Fruit fly (Drosophila melanogaster) whole organism, embryonic: ENCODE measurements around the gene CG13032.
A peak's percentile ranks its signal among the peaks of the same experiment; 100 is the strongest.

Source experiments
- CG10543 ChIP-seq: fragments of 200-800 bp; sonication (Bioruptor generic); optimal IDR thresholded peaks from 3 replicates; lab custom pipeline; 2017; ENCODE audit warnings: missing biosample characterization, mild to moderate bottlenecking, missing genetic modification characterization, moderate library complexity
- CG11696 ChIP-seq: fragments of 200-800 bp; sonication (Bioruptor generic); IDR thresholded peaks from 2 replicates; pipeline ENCODE4 v1.3.6; 2022; ENCODE audit warnings: missing biosample characterization, missing genetic modification characterization
- CG1233 ChIP-seq: fragments of 200-800 bp; sonication (Bioruptor generic); optimal IDR thresholded peaks from 4 replicates; lab custom pipeline; 2018; ENCODE audit warnings: missing biosample characterization, mild to moderate bottlenecking, missing genetic modification characterization
- CG13296 ChIP-seq: fragments of 200-800 bp; sonication (Bioruptor generic); optimal IDR thresholded peaks from 3 replicates; lab custom pipeline; 2018; ENCODE audit warnings: missing biosample characterization, mild to moderate bottlenecking, missing genetic modification characterization
- CG1602 ChIP-seq: fragments of 200-800 bp; sonication (Bioruptor generic); optimal IDR thresholded peaks from 3 replicates; lab custom pipeline; 2016; ENCODE audit warnings: missing biosample characterization, missing genetic modification characterization
- CG18011 ChIP-seq: fragments of 200-800 bp; sonication (Bioruptor generic); optimal IDR thresholded peaks from 2 replicates; lab custom pipeline; 2017; ENCODE audit warnings: missing biosample characterization, missing genetic modification characterization, mild to moderate bottlenecking, moderate library complexity, missing genotype
- CG18599 ChIP-seq: fragments of 200-800 bp; sonication (Bioruptor generic); optimal IDR thresholded peaks from 3 replicates; lab custom pipeline; 2017; ENCODE audit warnings: missing biosample characterization, missing genetic modification characterization, mild to moderate bottlenecking, moderate library complexity, missing genetic modification reagents
- CG2116 ChIP-seq: fragments of 200-800 bp; sonication (Bioruptor generic); optimal IDR thresholded peaks from 3 replicates; lab custom pipeline; 2018; ENCODE audit warnings: missing biosample characterization, mild to moderate bottlenecking, missing genetic modification characterization
- CG30403 ChIP-seq: fragments of 200-800 bp; sonication (Bioruptor generic); optimal IDR thresholded peaks from 3 replicates; lab custom pipeline; 2016; ENCODE audit warnings: missing biosample characterization, missing genetic modification characterization
- CG34224 ChIP-seq: fragments of 200-800 bp; sonication (Bioruptor generic); IDR thresholded peaks from 3 replicates; pipeline ENCODE4 v1.3.6; 2022; ENCODE audit warnings: missing biosample characterization, missing genetic modification characterization; ENCODE audit not compliant: partially characterized antibody
- CG4854 ChIP-seq: fragments of 200-800 bp; sonication (Bioruptor generic); optimal IDR thresholded peaks from 2 replicates; lab custom pipeline; 2016; ENCODE audit warnings: missing biosample characterization, missing genetic modification characterization, inconsistent platforms
- CG7357 ChIP-seq: fragments of 200-800 bp; sonication (Bioruptor generic); IDR thresholded peaks from 3 replicates; pipeline ENCODE4 v1.3.6; 2022; ENCODE audit warnings: missing biosample characterization, missing genetic modification characterization
- CG7745 ChIP-seq: fragments of 200-800 bp; sonication (Bioruptor generic); optimal IDR thresholded peaks from 2 replicates; lab custom pipeline; 2018; ENCODE audit warnings: missing biosample characterization, mild to moderate bottlenecking, missing genetic modification characterization, moderate library complexity
- CG7839 ChIP-seq: fragments of 200-800 bp; sonication (Bioruptor generic); optimal IDR thresholded peaks from 3 replicates; lab custom pipeline; 2018; ENCODE audit warnings: missing biosample characterization, mild to moderate bottlenecking, missing genetic modification characterization, moderate library complexity
- CG7963 ChIP-seq: fragments of 200-800 bp; sonication (Bioruptor generic); IDR thresholded peaks from 3 replicates; pipeline ENCODE4 v1.3.6; 2022; ENCODE audit warnings: missing biosample characterization, missing genetic modification characterization; ENCODE audit not compliant: partially characterized antibody
- CG8359 ChIP-seq: fragments of 200-800 bp; sonication (Bioruptor generic); optimal IDR thresholded peaks from 2 replicates; lab custom pipeline; 2017; ENCODE audit warnings: missing biosample characterization, mild to moderate bottlenecking, missing genetic modification characterization, borderline replicate concordance
- CG8924 ChIP-seq: fragments of 200-800 bp; optimal IDR thresholded peaks from 3 replicates; lab custom pipeline; 2019; ENCODE audit warnings: missing biosample characterization, mild to moderate bottlenecking, missing genetic modification characterization, moderate library complexity
- Dad ChIP-seq: fragments of 200-800 bp; sonication (Bioruptor generic); optimal IDR thresholded peaks from 3 replicates; lab custom pipeline; 2016; ENCODE audit warnings: missing biosample characterization, missing genetic modification characterization
- Max ChIP-seq: fragments of 200-800 bp; sonication (Bioruptor generic); optimal IDR thresholded peaks from 2 replicates; lab custom pipeline; 2016; ENCODE audit warnings: missing biosample characterization, mild to moderate bottlenecking, missing genetic modification characterization
- Med ChIP-seq: fragments of 200-800 bp; sonication (Bioruptor generic); peaks from one replicate; lab custom pipeline; 2016; ENCODE audit warnings: missing biosample characterization, missing genetic modification characterization, mild to moderate bottlenecking, inconsistent platforms, moderate library complexity
- NC2α ChIP-seq: fragments of 200-800 bp; sonication (Bioruptor generic); optimal IDR thresholded peaks from 2 replicates; lab custom pipeline; 2016; ENCODE audit warnings: missing biosample characterization, missing genetic modification characterization
- Nf-YB ChIP-seq: fragments of 200-800 bp; sonication (Bioruptor generic); optimal IDR thresholded peaks from 3 replicates; lab custom pipeline; 2019; ENCODE audit warnings: missing biosample characterization, mild to moderate bottlenecking, missing genetic modification characterization, moderate library complexity
- Nf-YC ChIP-seq: fragments of 200-800 bp; optimal IDR thresholded peaks from 3 replicates; lab custom pipeline; 2019; ENCODE audit warnings: missing biosample characterization, mild to moderate bottlenecking, missing genetic modification characterization, moderate library complexity
- Opbp ChIP-seq: fragments of 200-800 bp; sonication (Bioruptor generic); IDR thresholded peaks from 3 replicates; pipeline ENCODE4 v1.3.6; 2022; ENCODE audit warnings: missing biosample characterization, missing genetic modification characterization; ENCODE audit not compliant: partially characterized antibody
- Ravus ChIP-seq: fragments of 200-800 bp; sonication (Bioruptor generic); IDR thresholded peaks from 2 replicates; pipeline ENCODE4 v1.3.6; 2022; ENCODE audit warnings: missing biosample characterization, missing genetic modification characterization
- Rfx ChIP-seq: fragments of 200-800 bp; sonication (Bioruptor generic); IDR thresholded peaks from 2 replicates; pipeline ENCODE4 v1.3.6; 2022; ENCODE audit warnings: missing biosample characterization, missing genetic modification characterization
- Rx ChIP-seq: fragments of 200-800 bp; sonication (Bioruptor generic); IDR thresholded peaks from 2 replicates; pipeline ENCODE4 v1.3.6; 2022; ENCODE audit warnings: missing biosample characterization, missing genetic modification characterization
- Six4 ChIP-seq: fragments of 200-800 bp; sonication (Bioruptor generic); optimal IDR thresholded peaks from 2 replicates; lab custom pipeline; 2016; ENCODE audit warnings: missing biosample characterization, missing genetic modification characterization
- Usf ChIP-seq: fragments of 200-800 bp; sonication (Bioruptor generic); optimal IDR thresholded peaks from 2 replicates; lab custom pipeline; 2017; ENCODE audit warnings: missing genotype, missing biosample characterization, missing genetic modification characterization
- Vsx1 ChIP-seq: fragments of 200-800 bp; sonication (Bioruptor generic); optimal IDR thresholded peaks from 2 replicates; lab custom pipeline; 2017; ENCODE audit warnings: missing biosample characterization, mild to moderate bottlenecking, missing genetic modification characterization, missing genetic modification reagents
- Xrp1 ChIP-seq: fragments of 200-800 bp; sonication (Bioruptor generic); IDR thresholded peaks from 2 replicates; pipeline ENCODE4 v1.3.6; 2022; ENCODE audit warnings: missing biosample characterization, missing genetic modification characterization
- amos ChIP-seq: fragments of 200-800 bp; sonication (Bioruptor generic); IDR thresholded peaks from 2 replicates; pipeline ENCODE4 v1.3.6; 2022; ENCODE audit warnings: missing biosample characterization, missing genetic modification characterization; ENCODE audit not compliant: partially characterized antibody
- chinmo ChIP-seq: fragments of 200-800 bp; sonication (Bioruptor generic); IDR thresholded peaks from 4 replicates; pipeline ENCODE4 v1.3.6; 2022; ENCODE audit warnings: missing biosample characterization, missing genetic modification characterization; ENCODE audit not compliant: partially characterized antibody
- ewg ChIP-seq: fragments of 200-800 bp; sonication (Bioruptor generic); optimal IDR thresholded peaks from 3 replicates; lab custom pipeline; 2017; ENCODE audit warnings: mild to moderate bottlenecking, missing biosample characterization, missing genetic modification reagents, missing genetic modification characterization
- exex ChIP-seq: fragments of 200-800 bp; sonication (Bioruptor generic); optimal IDR thresholded peaks from 4 replicates; lab custom pipeline; 2018; ENCODE audit warnings: missing biosample characterization, mild to moderate bottlenecking, missing genetic modification characterization, moderate library complexity
- fd102C ChIP-seq: fragments of 200-800 bp; sonication (Bioruptor generic); optimal IDR thresholded peaks from 2 replicates; lab custom pipeline; 2018; ENCODE audit warnings: missing biosample characterization, mild to moderate bottlenecking, missing genetic modification characterization, moderate library complexity
- grau ChIP-seq: fragments of 200-800 bp; optimal IDR thresholded peaks from 3 replicates; lab custom pipeline; 2019; ENCODE audit warnings: missing biosample characterization, mild to moderate bottlenecking, missing genetic modification characterization, moderate library complexity
- gro ChIP-seq: fragments of 200-800 bp; sonication (Bioruptor generic); optimal IDR thresholded peaks from 2 replicates; lab custom pipeline; 2016; ENCODE audit warnings: missing biosample characterization, missing genetic modification characterization
- hb ChIP-seq: fragments of 200-800 bp; sonication (Bioruptor generic); IDR thresholded peaks from 3 replicates; pipeline ENCODE4 v1.3.6; 2022; ENCODE audit warnings: missing biosample characterization, missing genetic modification characterization; ENCODE audit not compliant: partially characterized antibody
- inv ChIP-seq: fragments of 200-800 bp; sonication (Bioruptor generic); IDR thresholded peaks from 2 replicates; pipeline ENCODE4 v1.3.6; 2022; ENCODE audit warnings: missing biosample characterization, missing genetic modification characterization; ENCODE audit not compliant: partially characterized antibody
- sna ChIP-seq: fragments of 200-800 bp; sonication (Bioruptor generic); IDR thresholded peaks from 2 replicates; pipeline ENCODE4 v1.3.6; 2022; ENCODE audit warnings: missing biosample characterization, missing genetic modification characterization; ENCODE audit not compliant: partially characterized antibody
- sob ChIP-seq: fragments of 200-800 bp; sonication (Bioruptor generic); IDR thresholded peaks from 2 replicates; pipeline ENCODE4 v1.3.6; 2022; ENCODE audit warnings: missing biosample characterization, missing genetic modification characterization
- stc ChIP-seq: fragments of 200-800 bp; sonication (Bioruptor generic); IDR thresholded peaks from 2 replicates; pipeline ENCODE4 v1.3.6; 2022; ENCODE audit warnings: missing biosample characterization, missing genetic modification characterization
- wdn ChIP-seq: fragments of 200-800 bp; sonication (Bioruptor generic); IDR thresholded peaks from 2 replicates; pipeline ENCODE4 v1.3.6; 2022; ENCODE audit warnings: missing biosample characterization, missing genetic modification characterization

The CG13032 gene

dm6 chr3L:16657014-16657413, 16.8 kb upstream of the CG13032 start (continued):
- TF ChIP-seq CG7745, result no peak
- TF ChIP-seq CG7357 (GFP tag; lab: Robert Waterston, UW), result no peak
- no peak for TF ChIP-seq sob (GFP tag; lab: Robert Waterston, UW)
- TF ChIP-seq ewg, result no peak
- peak; percentile 30 for TF ChIP-seq CG10543
- no peak for TF ChIP-seq NC2α (GFP tag; lab: Kevin White, UChicago)
- no peak for TF ChIP-seq Max
- TF ChIP-seq grau (tag; lab: Kevin White, UChicago), result peak; percentile 50
- TF ChIP-seq CG1602 (GFP tag; lab: Kevin White, UChicago), result no peak
- no peak for TF ChIP-seq stc (GFP tag; lab: Robert Waterston, UW)
- TF ChIP-seq sna (GFP tag; lab: Robert Waterston, UW), result no peak
- TF ChIP-seq chinmo (GFP tag; lab: Robert Waterston, UW), result no peak
- TF ChIP-seq fd102C (GFP tag; lab: Kevin White, UChicago), result no peak
- no peak for TF ChIP-seq inv (GFP tag; lab: Robert Waterston, UW)
- no peak for TF ChIP-seq CG18011
- TF ChIP-seq Opbp, result no peak
- no peak for TF ChIP-seq Ravus
- no peak for TF ChIP-seq CG8359 (GFP tag; lab: Kevin White, UChicago)
- no peak for TF ChIP-seq CG7963 (GFP tag; lab: Robert Waterston, UW)
- TF ChIP-seq CG2116 (GFP tag; lab: Kevin White, UChicago), result no peak
- TF ChIP-seq wdn (GFP tag; lab: Robert Waterston, UW), result no peak
- 0 out of 2 replicates have a peak, but pooled peaks have one; percentile 25 for TF ChIP-seq Xrp1
- peak; percentile 32 for TF ChIP-seq CG30403 (GFP tag; lab: Kevin White, UChicago)
- TF ChIP-seq Nf-YB (GFP tag; lab: Kevin White, UChicago), result no peak
- TF ChIP-seq Nf-YC (tag; lab: Kevin White, UChicago), result no peak
- no peak for TF ChIP-seq Usf (GFP tag; lab: Kevin White, UChicago)
- TF ChIP-seq CG13296 (GFP tag; lab: Kevin White, UChicago), result peak; percentile 31

DNA sequence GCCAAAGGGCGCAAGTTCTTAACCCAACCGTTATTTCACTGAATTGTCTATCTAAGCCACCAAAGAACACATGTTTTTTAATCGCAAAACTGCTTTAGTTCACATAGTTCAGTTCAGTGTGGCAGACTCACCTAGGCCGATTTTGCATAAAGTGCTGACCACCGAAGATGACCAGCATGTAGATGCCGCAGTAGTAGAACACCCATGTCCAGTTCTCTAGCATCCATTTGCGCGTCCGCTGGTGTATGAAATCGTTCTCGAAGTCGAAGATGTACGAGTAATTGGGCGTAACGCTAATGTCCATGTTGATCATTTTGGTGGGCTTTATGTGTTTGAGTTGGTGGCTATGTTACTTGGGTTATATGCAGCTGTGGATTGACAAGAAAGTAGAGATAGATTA, 14.7 kb upstream of the CG13032 start:
- TF ChIP-seq hb (GFP tag; lab: Robert Waterston, UW) (no peak), CG18599 (no peak), Six4 (GFP tag; lab: Kevin White, UChicago) (no peak), amos (GFP tag; lab: Robert Waterston, UW) (no peak), Rx (no peak), CG34224 (GFP tag; lab: Robert Waterston, UW) (no peak), gro (GFP tag; lab: Kevin White, UChicago) (no peak), CG1233 (no peak), Rfx (GFP tag; lab: Robert Waterston, UW) (no peak), CG7839 (tag; lab: Kevin White, UChicago) (no peak), CG8924 (tag; lab: Kevin White, UChicago) (no peak), CG11696 (peak; percentile 76), Vsx1 (GFP tag; lab: Kevin White, UChicago) (no peak), CG4854 (no peak), Dad (GFP tag; lab: Kevin White, UChicago) (no peak), exex (tag; lab: Kevin White, UChicago) (no peak), Med (GFP tag; lab: Kevin White, UChicago) (peak; percentile 51)
